Worm (Caenorhabditis elegans) whole organism, L2 larva: ENCODE data around the gene T04G9.4.

Experiments used
- alr-1 ChIP-seq: fragments of 150-350 bp; optimal IDR thresholded peaks from 2 replicates; lab custom pipeline; 2014; ENCODE audit warnings: missing biosample characterization, missing genetic modification characterization
- egl-27 ChIP-seq: sonication (generic microtip); optimal IDR thresholded peaks from 3 replicates; lab custom pipeline; 2017; ENCODE audit warnings: missing biosample characterization, missing genetic modification reagents, missing genetic modification characterization
- lin-11 ChIP-seq: fragments of 150-350 bp; sonication (generic microtip); optimal IDR thresholded peaks from 2 replicates; lab custom pipeline; 2014; ENCODE audit warnings: missing biosample characterization, missing genetic modification characterization, inconsistent platforms, mixed read lengths
- nhr-77 ChIP-seq: fragments of 150-350 bp; optimal IDR thresholded peaks from 2 replicates; lab custom pipeline; 2014; ENCODE audit warnings: missing biosample characterization, missing genetic modification characterization
- skn-1 ChIP-seq: sonication (generic microtip); optimal IDR thresholded peaks from 2 replicates; lab custom pipeline; 2017; ENCODE audit warnings: missing biosample characterization, missing genetic modification characterization
- unc-55 ChIP-seq: fragments of 150-350 bp; sonication (generic microtip); optimal IDR thresholded peaks from 3 replicates; lab custom pipeline; 2014; ENCODE audit warnings: missing biosample characterization, missing genetic modification reagents, missing genetic modification characterization
- unc-62 ChIP-seq: fragments of 150-350 bp; optimal IDR thresholded peaks from 2 replicates; lab custom pipeline; 2014; ENCODE audit warnings: missing biosample characterization, missing genetic modification reagents, missing genetic modification characterization
- ztf-4 ChIP-seq: fragments of 150-350 bp; optimal IDR thresholded peaks from 2 replicates; lab custom pipeline; 2014; ENCODE audit warnings: missing biosample characterization, missing genetic modification characterization

- TF ChIP-seq nhr-77 (tag; lab: Kevin White, UChicago), result no peak
- no peak for TF ChIP-seq unc-55
- no peak for TF ChIP-seq lin-11
- TF ChIP-seq ztf-4, result no peak
- TF ChIP-seq alr-1 (tag; lab: Kevin White, UChicago), result no peak
- no peak for TF ChIP-seq skn-1 (tag; lab: Kevin White, UChicago)
- TF ChIP-seq egl-27 (tag; lab: Kevin White, UChicago), result no peak
- TF ChIP-seq unc-62 (GFP tag; lab: Kevin White, UChicago), result no peak
These were observed 46.4 kb upstream of the T04G9.4 start, which contains the start of gene sli-1 for ce11 chrX:725868-726267.
